Worm (Caenorhabditis elegans) whole organism, L3 larva: ENCODE data around the gene C06H2.2.

Source experiments
- R02D3.7 ChIP-seq: fragments of 150-350 bp; optimal IDR thresholded peaks from 2 replicates; lab custom pipeline; 2014; ENCODE audit warnings: missing biosample characterization, missing genetic modification characterization
- aly-2 ChIP-seq: fragments of 150-350 bp; optimal IDR thresholded peaks from 2 replicates; lab custom pipeline; 2014; ENCODE audit warnings: missing biosample characterization, missing genetic modification characterization
- ama-1 ChIP-seq: fragments of 150-350 bp; optimal IDR thresholded peaks from 2 replicates; lab custom pipeline; 2018
- ceh-16 ChIP-seq: sonication (generic microtip); optimal IDR thresholded peaks from 2 replicates; lab custom pipeline; 2017; ENCODE audit warnings: missing biosample characterization, missing genetic modification characterization
- ceh-82 ChIP-seq: fragments of 150-350 bp; optimal IDR thresholded peaks from 2 replicates; lab custom pipeline; 2014; ENCODE audit warnings: missing biosample characterization, missing genetic modification characterization
- ceh-9 ChIP-seq: sonication (generic microtip); optimal IDR thresholded peaks from 2 replicates; lab custom pipeline; 2018; ENCODE audit warnings: missing biosample characterization, missing genetic modification characterization
- daf-12 ChIP-seq: fragments of 150-350 bp; optimal IDR thresholded peaks from 2 replicates; lab custom pipeline; 2014; ENCODE audit warnings: missing biosample characterization, missing genetic modification reagents, missing genetic modification characterization
- egl-5 ChIP-seq: fragments of 150-350 bp; optimal IDR thresholded peaks from 2 replicates; lab custom pipeline; 2017; ENCODE audit warnings: missing biosample characterization, missing genetic modification reagents, missing genetic modification characterization, inconsistent platforms
- elt-2 ChIP-seq: sonication (generic microtip); optimal IDR thresholded peaks from 2 replicates; lab custom pipeline; 2016; ENCODE audit warnings: missing genetic modification reagents, mild to moderate bottlenecking, missing genetic modification characterization, missing compliant biosample characterization
- elt-3 ChIP-seq, 3 experiments: fragments of 150-350 bp in 1 of 3; sonication (generic microtip) in 2 of 3; optimal IDR thresholded peaks; 2 replicates in 2 of 3; 4 replicates in 1 of 3; lab custom pipeline; 2014 to 2017; ENCODE audit warnings: missing biosample characterization in 3 of 3, missing genetic modification characterization in 3 of 3
- eor-1 ChIP-seq, 2 experiments: fragments of 150-350 bp; optimal IDR thresholded peaks; 2 replicates each; lab custom pipeline; 2014 to 2018; ENCODE audit warnings: missing biosample characterization in 2 of 2, missing genetic modification characterization in 2 of 2
- fkh-2 ChIP-seq: fragments of 150-350 bp; optimal IDR thresholded peaks from 2 replicates; lab custom pipeline; 2014; ENCODE audit warnings: missing biosample characterization, missing genetic modification reagents, missing genetic modification characterization
- fos-1 ChIP-seq: fragments of 150-350 bp; optimal IDR thresholded peaks from 2 replicates; lab custom pipeline; 2014; ENCODE audit warnings: missing biosample characterization, missing genetic modification characterization
- hmg-11 ChIP-seq: sonication (generic microtip); optimal IDR thresholded peaks from 2 replicates; lab custom pipeline; 2016; ENCODE audit warnings: missing genetic modification characterization, missing compliant biosample characterization
- jun-1 ChIP-seq: fragments of 150-350 bp; optimal IDR thresholded peaks from 2 replicates; lab custom pipeline; 2014; ENCODE audit warnings: missing biosample characterization, missing genetic modification reagents, missing genetic modification characterization
- lin-15B ChIP-seq: fragments of 150-350 bp; optimal IDR thresholded peaks from 2 replicates; lab custom pipeline; 2014; ENCODE audit warnings: missing biosample characterization, missing genetic modification characterization
- lin-39 ChIP-seq: fragments of 150-350 bp; optimal IDR thresholded peaks from 2 replicates; lab custom pipeline; 2018; ENCODE audit warnings: missing biosample characterization, missing genetic modification reagents, missing genetic modification characterization
- nhr-11 ChIP-seq: fragments of 150-350 bp; optimal IDR thresholded peaks from 2 replicates; lab custom pipeline; 2014; ENCODE audit warnings: missing biosample characterization, missing genetic modification characterization
- nhr-12 ChIP-seq: fragments of 150-350 bp; optimal IDR thresholded peaks from 2 replicates; lab custom pipeline; 2014; ENCODE audit warnings: missing biosample characterization, missing genetic modification characterization
- nhr-23 ChIP-seq: fragments of 150-350 bp; optimal IDR thresholded peaks from 2 replicates; lab custom pipeline; 2014; ENCODE audit warnings: missing biosample characterization, missing genetic modification reagents, missing genetic modification characterization
- nhr-25 ChIP-seq: sonication (generic microtip); optimal IDR thresholded peaks from 2 replicates; lab custom pipeline; 2017; ENCODE audit warnings: missing biosample characterization, missing genetic modification characterization
- nhr-28 ChIP-seq: fragments of 150-350 bp; optimal IDR thresholded peaks from 2 replicates; lab custom pipeline; 2014; ENCODE audit warnings: missing biosample characterization, missing genetic modification characterization
- nhr-43 ChIP-seq: sonication (generic microtip); optimal IDR thresholded peaks from 2 replicates; lab custom pipeline; 2016; ENCODE audit warnings: mild to moderate bottlenecking, missing genetic modification characterization, missing compliant biosample characterization; ENCODE audit not compliant: poor library complexity, severe bottlenecking
- nhr-76 ChIP-seq: fragments of 150-350 bp; sonication (generic microtip); optimal IDR thresholded peaks from 5 replicates; lab custom pipeline; 2014; ENCODE audit warnings: missing biosample characterization, missing genetic modification characterization
- nhr-77 ChIP-seq: fragments of 150-350 bp; optimal IDR thresholded peaks from 2 replicates; lab custom pipeline; 2014; ENCODE audit warnings: missing biosample characterization, missing genetic modification characterization
- pqm-1 ChIP-seq: fragments of 150-350 bp; optimal IDR thresholded peaks from 2 replicates; lab custom pipeline; 2017; ENCODE audit warnings: missing biosample characterization, missing genetic modification characterization, inconsistent platforms
- sea-2 ChIP-seq: fragments of 150-350 bp; sonication (generic microtip); optimal IDR thresholded peaks from 4 replicates; lab custom pipeline; 2014; ENCODE audit warnings: missing biosample characterization, missing genetic modification reagents, missing genetic modification characterization
- skn-1 ChIP-seq: fragments of 150-350 bp; optimal IDR thresholded peaks from 2 replicates; lab custom pipeline; 2014; ENCODE audit warnings: missing biosample characterization, missing genetic modification characterization
- snpc-4 ChIP-seq: fragments of 150-350 bp; optimal IDR thresholded peaks from 2 replicates; lab custom pipeline; 2014; ENCODE audit warnings: missing biosample characterization, missing genetic modification characterization
- tbx-2 ChIP-seq: sonication (generic microtip); optimal IDR thresholded peaks from 2 replicates; lab custom pipeline; 2016; ENCODE audit warnings: mild to moderate bottlenecking, missing genetic modification characterization, missing compliant biosample characterization
- unc-39 ChIP-seq: sonication (generic microtip); optimal IDR thresholded peaks from 4 replicates; lab custom pipeline; 2017; ENCODE audit warnings: missing biosample characterization, missing genetic modification characterization
- zag-1 ChIP-seq: fragments of 150-350 bp; optimal IDR thresholded peaks from 2 replicates; lab custom pipeline; 2014; ENCODE audit warnings: missing biosample characterization, missing genetic modification characterization
- ztf-11 ChIP-seq: fragments of 150-350 bp; optimal IDR thresholded peaks from 2 replicates; lab custom pipeline; 2014; ENCODE audit warnings: missing biosample characterization, missing genetic modification characterization
- ztf-4 ChIP-seq: fragments of 150-350 bp; optimal IDR thresholded peaks from 2 replicates; lab custom pipeline; 2014; ENCODE audit warnings: missing biosample characterization, missing genetic modification characterization

C06H2.2 gene

ce11 chrV:11147780-11148144 lies 22.7 kb downstream of the C06H2.2 start:
- peak; percentile 84 for TF ChIP-seq ama-1 (lab: Kevin White, UChicago)
- TF ChIP-seq elt-3 (tag; optimal IDR thresholded peaks at IDR 0.05; lab: Kevin White, UChicago) = peak in 1 of 3 experiments; percentile 6
- no peak for TF ChIP-seq sea-2
- TF ChIP-seq nhr-23 (tag; lab: Kevin White, UChicago) = peak; percentile 35
- TF ChIP-seq ztf-4 (tag; lab: Kevin White, UChicago) = peak; percentile 55
- no peak for TF ChIP-seq ceh-16 (tag; lab: Kevin White, UChicago)
- peak; percentile 41 for TF ChIP-seq tbx-2 (tag; lab: Kevin White, UChicago)
- TF ChIP-seq nhr-12 (tag; lab: Kevin White, UChicago) = no peak
- peak; percentile 57 for TF ChIP-seq nhr-25 (tag; lab: Kevin White, UChicago)
- no peak for TF ChIP-seq nhr-76 (tag; lab: Kevin White, UChicago)
- peak; percentile 76 for TF ChIP-seq nhr-43 (tag; lab: Kevin White, UChicago)
- peak; percentile 1 for TF ChIP-seq daf-12
- TF ChIP-seq, all 47 proteins: peak for 8

ce11 chrV:11148971-11149370 lies 23.9 kb downstream of the C06H2.2 start:
- TF ChIP-seq sea-2 (no peak), aly-2 (tag; lab: Kevin White, UChicago) (no peak), jun-1 (tag; lab: Kevin White, UChicago) (no peak), ceh-82 (tag; lab: Kevin White, UChicago) (no peak), skn-1 (tag; lab: Kevin White, UChicago) (no peak), nhr-12 (tag; lab: Kevin White, UChicago) (no peak), nhr-77 (tag; lab: Kevin White, UChicago) (no peak), fkh-2 (no peak), ceh-9 (tag; lab: Kevin White, UChicago) (no peak), nhr-28 (no peak), nhr-25 (tag; lab: Kevin White, UChicago) (peak; percentile 36), lin-15B (tag; lab: Kevin White, UChicago) (no peak), nhr-76 (tag; lab: Kevin White, UChicago) (no peak), eor-1 (tag; optimal IDR thresholded peaks at IDR 0.05; lab: Kevin White, UChicago) (no peak), elt-3 (tag; optimal IDR thresholded peaks at IDR 0.05; lab: Kevin White, UChicago) (peak in 1 of 3 experiments; percentile 36)
- TF ChIP-seq, all 47 proteins: peak for 2

- TF ChIP-seq lin-39 (tag; lab: Kevin White, UChicago) (no peak), R02D3.7 (tag; lab: Kevin White, UChicago) (no peak), tbx-2 (tag; lab: Kevin White, UChicago) (no peak), nhr-11 (tag; lab: Kevin White, UChicago) (no peak)
These were observed 24.4 kb downstream of the C06H2.2 start, which contains the start of gene T19C4.1 for ce11 chrV:11149405-11149804. Gene T19C4.1, plus strand, starts transcription at chrV:11149705.

ce11 chrV:11152333-11152732 lies 27.3 kb downstream of the C06H2.2 start, which contains the start of gene srg-39:
Gene srg-39, minus strand, starts transcription at chrV:11152433.
- TF ChIP-seq ztf-11 (tag; lab: Kevin White, UChicago) = no peak
- TF ChIP-seq unc-39 = no peak
- TF ChIP-seq lin-39 (tag; lab: Kevin White, UChicago) = no peak
- TF ChIP-seq nhr-25 (tag; lab: Kevin White, UChicago) = no peak
- TF ChIP-seq tbx-2 (tag; lab: Kevin White, UChicago) = no peak
- no peak for TF ChIP-seq zag-1 (tag; lab: Kevin White, UChicago)
- no peak for TF ChIP-seq hmg-11 (tag; lab: Kevin White, UChicago)
- TF ChIP-seq ceh-16 (tag; lab: Kevin White, UChicago) = no peak
- TF ChIP-seq egl-5 = no peak

- no peak for TF ChIP-seq ztf-4 (tag; lab: Kevin White, UChicago)
- no peak for TF ChIP-seq nhr-77 (tag; lab: Kevin White, UChicago)
- no peak for TF ChIP-seq fos-1 (tag; lab: Kevin White, UChicago)
These were observed 30.5 kb downstream of the C06H2.2 start, which contains the start of gene srg-38 for ce11 chrV:11155553-11155952. Gene srg-38, minus strand, starts transcription at chrV:11155653.

- TF ChIP-seq elt-2 (tag; lab: Kevin White, UChicago) = peak; percentile 42
- TF ChIP-seq ceh-9 (tag; lab: Kevin White, UChicago) = no peak
- no peak for TF ChIP-seq pqm-1 (tag; lab: Kevin White, UChicago)
- no peak for TF ChIP-seq snpc-4 (tag; lab: Kevin White, UChicago)
These were observed 31.6 kb downstream of the C06H2.2 start for ce11 chrV:11156589-11156988.
